Worm (Caenorhabditis elegans): ENCODE data around the gene chil-2.
"Not testable (repeated sequence)": the region's sequence is repeated elsewhere in the genome, so short reads cannot be mapped to it uniquely, and the experiment has no call there.

Gene chil-2

DNA sequence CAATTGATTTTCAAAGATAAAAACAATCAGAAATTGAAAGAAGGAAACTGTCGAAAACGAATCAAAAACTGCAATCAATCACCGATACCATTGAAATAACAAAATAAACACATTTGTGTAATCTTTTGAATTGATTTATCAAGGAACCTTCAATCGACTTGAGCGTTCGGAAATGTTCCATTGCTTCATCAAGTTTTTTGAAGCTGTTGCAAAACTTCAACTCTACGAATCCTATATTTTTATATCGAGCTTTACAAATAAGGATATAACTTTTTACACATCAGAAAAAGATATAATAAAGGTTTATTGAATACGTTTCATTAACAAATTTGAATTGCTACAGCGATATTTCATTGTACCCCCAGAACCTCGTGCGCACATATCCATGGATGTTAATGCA is 1.4 kb downstream of the chil-2 start, which contains the start of gene chil-8:
Gene chil-8 (minus strand): TSS at position 101 of the 400 bp plus-strand sequence.
- TF ChIP-seq nhr-76 (tag; optimal IDR thresholded peaks at IDR 0.05) (no peak), bed-3 (GFP tag; optimal IDR thresholded peaks at IDR 0.05) (no peak), lin-32 (GFP tag; optimal IDR thresholded peaks at IDR 0.05) (no peak), zip-8 (tag; optimal IDR thresholded peaks at IDR 0.05) (no peak), mab-5 (tag; optimal IDR thresholded peaks at IDR 0.05) (no peak), ces-1 (GFP tag; optimal IDR thresholded peaks at IDR 0.05) (no peak), ztf-11 (tag; optimal IDR thresholded peaks at IDR 0.05) (no peak), pha-4 (tag; optimal IDR thresholded peaks at IDR 0.05) (no peak), elt-1 (tag; optimal IDR thresholded peaks at IDR 0.05; ENCODE audit: borderline replicate concordance, insufficient read depth) (no peak), nhr-12 (tag; optimal IDR thresholded peaks at IDR 0.05) (no peak)

ce11 chrII:9871061-9871460 is 3.3 kb downstream of the chil-2 start, which contains the start of gene chil-7:
Gene chil-7 (minus strand): TSS chrII:9871172.
- TF ChIP-seq drap-1 (GFP tag; optimal IDR thresholded peaks at IDR 0.05): no peak
- TF ChIP-seq lsy-2 (tag; optimal IDR thresholded peaks at IDR 0.05): no peak
- no peak for TF ChIP-seq cnd-1 (tag; optimal IDR thresholded peaks at IDR 0.05)
- no peak for TF ChIP-seq unc-39 (tag; optimal IDR thresholded peaks at IDR 0.05)
- no peak for TF ChIP-seq elt-1 (tag; optimal IDR thresholded peaks at IDR 0.05; ENCODE audit: borderline replicate concordance, insufficient read depth)
- TF ChIP-seq ces-1 (GFP tag; optimal IDR thresholded peaks at IDR 0.05): no peak
- TF ChIP-seq blmp-1 (tag; optimal IDR thresholded peaks at IDR 0.05): no peak
- TF ChIP-seq lin-32 (GFP tag; optimal IDR thresholded peaks at IDR 0.05): no peak
- TF ChIP-seq mep-1 (tag; optimal IDR thresholded peaks at IDR 0.05): no peak
- no peak for TF ChIP-seq nhr-28 (tag; optimal IDR thresholded peaks at IDR 0.05)
- no peak for TF ChIP-seq nhr-2 (tag; optimal IDR thresholded peaks at IDR 0.05)
- no peak for TF ChIP-seq sptf-1 (tag; optimal IDR thresholded peaks at IDR 0.05)
- no peak for TF ChIP-seq hlh-1 (tag; optimal IDR thresholded peaks at IDR 0.05)
- TF ChIP-seq ztf-11 (tag; optimal IDR thresholded peaks at IDR 0.05): no peak
- TF ChIP-seq ceh-39 (tag; optimal IDR thresholded peaks at IDR 0.05): no peak
- no peak for TF ChIP-seq bed-3 (GFP tag; optimal IDR thresholded peaks at IDR 0.05)
- no peak for TF ChIP-seq ceh-43 (GFP tag; optimal IDR thresholded peaks at IDR 0.05)

- TF ChIP-seq tbx-8 (GFP tag; optimal IDR thresholded peaks at IDR 0.05) (no peak), flh-1 (GFP tag; optimal IDR thresholded peaks at IDR 0.05) (no peak)
These were observed 5.7 kb downstream of the chil-2 start, which contains the start of gene old-1 for ce11 chrII:9868698-9869097. Gene old-1 (minus strand): TSS chrII:9868747.

DNA sequence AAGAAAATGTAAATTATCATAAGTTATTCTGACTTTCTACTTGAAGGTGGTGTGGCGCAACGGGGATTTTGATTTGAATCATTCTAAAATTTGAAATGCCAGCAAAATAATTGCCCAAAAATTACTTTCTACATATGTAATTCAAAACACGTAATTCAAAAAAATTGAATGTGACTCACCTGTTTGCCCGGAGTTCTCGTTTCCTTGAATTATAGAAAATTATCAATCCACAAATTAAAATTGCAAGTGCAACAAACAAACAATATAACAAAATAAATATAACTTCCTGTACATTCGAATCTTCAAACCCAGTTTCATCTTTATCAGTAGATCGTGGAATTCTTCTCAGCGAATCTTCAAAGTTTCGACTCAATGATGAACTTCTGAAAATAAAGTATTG is 6.2 kb downstream of the chil-2 start:
- TF ChIP-seq M03D4.4 (tag; optimal IDR thresholded peaks at IDR 0.05) (no peak), unc-39 (tag; optimal IDR thresholded peaks at IDR 0.05) (no peak), nhr-237 (tag; optimal IDR thresholded peaks at IDR 0.05) (no peak), blmp-1 (tag; optimal IDR thresholded peaks at IDR 0.05) (no peak), nhr-12 (tag; optimal IDR thresholded peaks at IDR 0.05) (no peak), unc-120 (tag; optimal IDR thresholded peaks at IDR 0.05; ENCODE audit: poor library complexity, severe bottlenecking) (no peak), hlh-1 (tag; optimal IDR thresholded peaks at IDR 0.05) (no peak), nhr-76 (tag; optimal IDR thresholded peaks at IDR 0.05) (no peak), sptf-1 (tag; optimal IDR thresholded peaks at IDR 0.05) (no peak), pha-4 (tag; optimal IDR thresholded peaks at IDR 0.05) (no peak), ces-1 (GFP tag; optimal IDR thresholded peaks at IDR 0.05) (no peak), tbx-8 (GFP tag; optimal IDR thresholded peaks at IDR 0.05) (no peak), lin-32 (GFP tag; optimal IDR thresholded peaks at IDR 0.05) (no peak), zip-8 (tag; optimal IDR thresholded peaks at IDR 0.05) (no peak), ham-2 (GFP tag; optimal IDR thresholded peaks at IDR 0.05) (no peak), snpc-4 (tag; optimal IDR thresholded peaks at IDR 0.05) (no peak), flh-1 (GFP tag; optimal IDR thresholded peaks at IDR 0.05) (no peak)

ce11 chrII:9866378-9866777 is 8.0 kb downstream of the chil-2 start, which contains the start of gene chil-1:
Gene chil-1 (minus strand): TSS chrII:9866478.
- not testable (repeated sequence) for TF ChIP-seq snpc-4 (tag; optimal IDR thresholded peaks at IDR 0.05); unc-62 (GFP tag; optimal IDR thresholded peaks at IDR 0.05); sptf-1 (tag; optimal IDR thresholded peaks at IDR 0.05)

ce11 chrII:9862147-9862546 is 12.3 kb downstream of the chil-2 start, which contains the start of gene C08H9.18:
Gene C08H9.18 (minus strand): TSS chrII:9862247.
- TF ChIP-seq mep-1 (tag; optimal IDR thresholded peaks at IDR 0.05) (no peak), ces-1 (GFP tag; optimal IDR thresholded peaks at IDR 0.05) (no peak), sptf-1 (tag; optimal IDR thresholded peaks at IDR 0.05) (no peak), ceh-39 (tag; optimal IDR thresholded peaks at IDR 0.05) (no peak), hlh-1 (tag; optimal IDR thresholded peaks at IDR 0.05) (no peak), unc-39 (tag; optimal IDR thresholded peaks at IDR 0.05) (no peak), sem-2 (GFP tag; optimal IDR thresholded peaks at IDR 0.05) (no peak), mab-5 (tag; optimal IDR thresholded peaks at IDR 0.05) (no peak), snpc-4 (tag; optimal IDR thresholded peaks at IDR 0.05) (no peak), mls-2 (tag; optimal IDR thresholded peaks at IDR 0.05) (no peak), nhr-2 (tag; optimal IDR thresholded peaks at IDR 0.05) (no peak), zip-8 (tag; optimal IDR thresholded peaks at IDR 0.05) (no peak), nhr-12 (tag; optimal IDR thresholded peaks at IDR 0.05) (no peak), bed-3 (GFP tag; optimal IDR thresholded peaks at IDR 0.05) (no peak)

Data from whole organism, mixed stage, embryonic.